Fruit fly (Drosophila melanogaster) whole organism, embryonic: ENCODE data around the gene CG13893.

Source experiments
- ATbp ChIP-seq: fragments of 200-800 bp; sonication (Bioruptor generic); optimal IDR thresholded peaks from 2 replicates; lab custom pipeline; 2017; ENCODE audit warnings: missing biosample characterization, mild to moderate bottlenecking, missing genetic modification characterization, missing genetic modification reagents
- Asciz ChIP-seq: fragments of 200-800 bp; sonication (Bioruptor generic); optimal IDR thresholded peaks from 2 replicates; lab custom pipeline; 2017; ENCODE audit warnings: missing biosample characterization, mild to moderate bottlenecking, missing genetic modification characterization, missing genetic modification reagents
- Bteb2 ChIP-seq: fragments of 200-800 bp; sonication (Bioruptor generic); optimal IDR thresholded peaks from 2 replicates; lab custom pipeline; 2016; ENCODE audit warnings: missing biosample characterization, missing genetic modification characterization
- CG12769 ChIP-seq: fragments of 200-800 bp; sonication (Bioruptor generic); optimal IDR thresholded peaks from 2 replicates; lab custom pipeline; 2019; ENCODE audit warnings: missing biosample characterization, mild to moderate bottlenecking, missing genetic modification characterization, moderate library complexity
- CG12942 ChIP-seq: fragments of 200-800 bp; sonication (Bioruptor generic); optimal IDR thresholded peaks from 3 replicates; lab custom pipeline; 2016; ENCODE audit warnings: missing biosample characterization, missing genetic modification characterization
- CG13287 ChIP-seq: fragments of 200-800 bp; sonication (Bioruptor generic); IDR thresholded peaks from 2 replicates; pipeline ENCODE4 v1.3.6; 2022; ENCODE audit warnings: missing biosample characterization, missing genetic modification characterization; ENCODE audit not compliant: partially characterized antibody
- CG13296 ChIP-seq: fragments of 200-800 bp; sonication (Bioruptor generic); optimal IDR thresholded peaks from 3 replicates; lab custom pipeline; 2018; ENCODE audit warnings: missing biosample characterization, mild to moderate bottlenecking, missing genetic modification characterization
- CG17186 ChIP-seq: fragments of 200-800 bp; sonication (Bioruptor generic); optimal IDR thresholded peaks from 3 replicates; lab custom pipeline; 2017; ENCODE audit warnings: missing biosample characterization, missing genetic modification reagents, missing genetic modification characterization
- CG17802 ChIP-seq: fragments of 200-800 bp; sonication (Bioruptor generic); optimal IDR thresholded peaks from 2 replicates; lab custom pipeline; 2018; ENCODE audit warnings: missing biosample characterization, mild to moderate bottlenecking, missing genetic modification characterization, moderate library complexity
- CG3281 ChIP-seq: fragments of 200-800 bp; sonication (Bioruptor generic); optimal IDR thresholded peaks from 3 replicates; lab custom pipeline; 2017; ENCODE audit warnings: missing biosample characterization, mild to moderate bottlenecking, missing genetic modification characterization
- CG33557 ChIP-seq: fragments of 200-800 bp; sonication (Bioruptor generic); optimal IDR thresholded peaks from 2 replicates; lab custom pipeline; 2019; ENCODE audit warnings: missing biosample characterization, mild to moderate bottlenecking, missing genetic modification characterization, moderate library complexity
- CG3838 ChIP-seq: fragments of 200-800 bp; sonication (Bioruptor generic); optimal IDR thresholded peaks from 3 replicates; lab custom pipeline; 2016; ENCODE audit warnings: missing biosample characterization, missing genetic modification characterization
- CG3995 ChIP-seq: fragments of 200-800 bp; sonication (Bioruptor generic); optimal IDR thresholded peaks from 3 replicates; lab custom pipeline; 2016; ENCODE audit warnings: missing biosample characterization, missing genetic modification characterization
- CG4360 ChIP-seq: fragments of 200-800 bp; sonication (Bioruptor generic); IDR thresholded peaks from 2 replicates; pipeline ENCODE4 v1.3.6; 2022; ENCODE audit warnings: missing biosample characterization, missing genetic modification characterization
- CG5180 ChIP-seq: fragments of 200-800 bp; sonication (Bioruptor generic); optimal IDR thresholded peaks from 3 replicates; lab custom pipeline; 2017; ENCODE audit warnings: missing biosample characterization, missing genetic modification characterization, mild to moderate bottlenecking, moderate library complexity, missing genetic modification reagents
- CG6654 ChIP-seq: fragments of 200-800 bp; sonication (Bioruptor generic); optimal IDR thresholded peaks from 2 replicates; lab custom pipeline; 2017; ENCODE audit warnings: missing biosample characterization, mild to moderate bottlenecking, missing genetic modification characterization
- CG7372 ChIP-seq: fragments of 200-800 bp; sonication (Bioruptor generic); IDR thresholded peaks from 2 replicates; pipeline ENCODE4 v1.3.6; 2022; ENCODE audit warnings: missing biosample characterization, missing genetic modification characterization
- CG7987 ChIP-seq: fragments of 200-800 bp; sonication (Bioruptor generic); optimal IDR thresholded peaks from 2 replicates; lab custom pipeline; 2018; ENCODE audit warnings: missing biosample characterization, mild to moderate bottlenecking, missing genetic modification characterization, moderate library complexity
- CG8281 ChIP-seq: fragments of 200-800 bp; sonication (Bioruptor generic); optimal IDR thresholded peaks from 2 replicates; lab custom pipeline; 2018; ENCODE audit warnings: missing biosample characterization, mild to moderate bottlenecking, missing genetic modification characterization, moderate library complexity
- CG8765 ChIP-seq: fragments of 200-800 bp; sonication (Bioruptor generic); IDR thresholded peaks from 2 replicates; pipeline ENCODE4 v1.3.6; 2022; ENCODE audit warnings: missing biosample characterization, missing genetic modification characterization
- CkIIα-i1 ChIP-seq: fragments of 200-800 bp; sonication (Bioruptor generic); IDR thresholded peaks from 2 replicates; pipeline ENCODE4 v1.3.6; 2022; ENCODE audit warnings: missing biosample characterization, missing genetic modification characterization
- D ChIP-seq, 2 experiments: fragments of 200-800 bp in 1 of 2; fragments of >200 bp in 1 of 2; sonication (Bioruptor generic) in 1 of 2; optimal IDR thresholded peaks; 2 replicates in 1 of 2; 3 replicates in 1 of 2; lab custom pipeline; 2017; ENCODE audit warnings: mild to moderate bottlenecking in 1 of 2, missing biosample characterization in 1 of 2, missing genetic modification characterization in 1 of 2, missing genetic modification reagents in 1 of 2
- D19B ChIP-seq: fragments of 200-800 bp; sonication (Bioruptor generic); optimal IDR thresholded peaks from 2 replicates; lab custom pipeline; 2017; ENCODE audit warnings: missing biosample characterization, mild to moderate bottlenecking, missing genetic modification characterization
- Fer1 ChIP-seq: fragments of 200-800 bp; sonication (Bioruptor generic); optimal IDR thresholded peaks from 2 replicates; lab custom pipeline; 2017; ENCODE audit warnings: missing biosample characterization, mild to moderate bottlenecking, missing genetic modification characterization
- Gsc ChIP-seq: fragments of 200-800 bp; sonication (Bioruptor generic); IDR thresholded peaks from 2 replicates; pipeline ENCODE4 v1.3.6; 2022; ENCODE audit warnings: missing biosample characterization, missing genetic modification characterization
- Hmr ChIP-seq: fragments of 200-800 bp; sonication (Bioruptor generic); optimal IDR thresholded peaks from 3 replicates; lab custom pipeline; 2017; ENCODE audit warnings: mild to moderate bottlenecking, missing biosample characterization, missing genetic modification reagents, missing genetic modification characterization
- Hr3 ChIP-seq: fragments of 200-800 bp; sonication (Bioruptor generic); optimal IDR thresholded peaks from 3 replicates; lab custom pipeline; 2016; ENCODE audit warnings: missing biosample characterization, missing genetic modification characterization
- MTF-1 ChIP-seq: fragments of 200-800 bp; sonication (Bioruptor generic); optimal IDR thresholded peaks from 2 replicates; lab custom pipeline; 2018; ENCODE audit warnings: missing biosample characterization, mild to moderate bottlenecking, missing genetic modification characterization, borderline replicate concordance
- Meics ChIP-seq: fragments of 200-800 bp; sonication (Bioruptor generic); optimal IDR thresholded peaks from 2 replicates; lab custom pipeline; 2017; ENCODE audit warnings: missing biosample characterization, mild to moderate bottlenecking, missing genetic modification characterization
- NK7.1 ChIP-seq: fragments of 200-800 bp; sonication (Bioruptor generic); optimal IDR thresholded peaks from 3 replicates; lab custom pipeline; 2016; ENCODE audit warnings: missing biosample characterization, missing genetic modification characterization
- Rx ChIP-seq: fragments of 200-800 bp; sonication (Bioruptor generic); IDR thresholded peaks from 2 replicates; pipeline ENCODE4 v1.3.6; 2022; ENCODE audit warnings: missing biosample characterization, missing genetic modification characterization
- ab ChIP-seq: fragments of 200-800 bp; sonication (Bioruptor generic); optimal IDR thresholded peaks from 2 replicates; lab custom pipeline; 2016; ENCODE audit warnings: missing biosample characterization, missing genetic modification characterization
- ara ChIP-seq: fragments of 200-800 bp; sonication (Bioruptor generic); IDR thresholded peaks from 2 replicates; pipeline ENCODE4 v1.3.6; 2022; ENCODE audit warnings: missing biosample characterization, missing genetic modification characterization
- bbx ChIP-seq: fragments of 200-800 bp; sonication (Bioruptor generic); IDR thresholded peaks from 2 replicates; pipeline ENCODE4 v1.3.6; 2022; ENCODE audit warnings: missing biosample characterization, missing genetic modification characterization; ENCODE audit not compliant: partially characterized antibody
- btn ChIP-seq: fragments of 200-800 bp; sonication (Bioruptor generic); optimal IDR thresholded peaks from 2 replicates; lab custom pipeline; 2016; ENCODE audit warnings: missing biosample characterization, missing genetic modification characterization
- cato ChIP-seq: fragments of 200-800 bp; sonication (Bioruptor generic); optimal IDR thresholded peaks from 2 replicates; lab custom pipeline; 2016; ENCODE audit warnings: missing biosample characterization, missing genetic modification characterization, borderline replicate concordance
- ewg ChIP-seq: fragments of 200-800 bp; sonication (Bioruptor generic); optimal IDR thresholded peaks from 3 replicates; lab custom pipeline; 2017; ENCODE audit warnings: mild to moderate bottlenecking, missing biosample characterization, missing genetic modification reagents, missing genetic modification characterization
- gt ChIP-seq: fragments of 200-800 bp; sonication (Bioruptor generic); IDR thresholded peaks from 2 replicates; pipeline ENCODE4 v1.3.6; 2022; ENCODE audit warnings: missing biosample characterization, missing genetic modification characterization
- h ChIP-seq: fragments of >200 bp; optimal IDR thresholded peaks from 2 replicates; lab custom pipeline; 2017
- hth ChIP-seq: fragments of >200 bp; optimal IDR thresholded peaks from 2 replicates; lab custom pipeline; 2017; ENCODE audit warnings: inconsistent platforms
- jumu ChIP-seq: fragments of 200-800 bp; sonication (Bioruptor generic); optimal IDR thresholded peaks from 3 replicates; lab custom pipeline; 2016; ENCODE audit warnings: missing biosample characterization, missing genetic modification characterization
- lov ChIP-seq, 2 experiments: fragments of 200-800 bp in 1 of 2; fragments of >200 bp in 1 of 2; sonication (Bioruptor generic) in 1 of 2; IDR thresholded peaks in 1 of 2; optimal IDR thresholded peaks in 1 of 2; 2 replicates in 1 of 2; 3 replicates in 1 of 2; pipeline versions ENCODE4 v1.3.6 to Lab custom; 2017 to 2022; ENCODE audit warnings: missing biosample characterization in 1 of 2, missing genetic modification characterization in 1 of 2
- pb ChIP-seq: fragments of 200-800 bp; sonication (Bioruptor generic); optimal IDR thresholded peaks from 3 replicates; lab custom pipeline; 2016; ENCODE audit warnings: missing biosample characterization, missing genetic modification characterization
- sd ChIP-seq: fragments of 200-800 bp; sonication (Bioruptor generic); optimal IDR thresholded peaks from 3 replicates; lab custom pipeline; 2018; ENCODE audit warnings: missing biosample characterization, mild to moderate bottlenecking, missing genetic modification characterization, moderate library complexity
- tgo ChIP-seq: fragments of 200-800 bp; sonication (Bioruptor generic); IDR thresholded peaks from 3 replicates; pipeline ENCODE4 v1.3.6; 2022; ENCODE audit warnings: missing biosample characterization, missing genetic modification characterization
- vnd ChIP-seq: fragments of 200-800 bp; sonication (Bioruptor generic); IDR thresholded peaks from 3 replicates; pipeline ENCODE4 v1.3.6; 2022; ENCODE audit warnings: missing biosample characterization, missing genetic modification characterization; ENCODE audit not compliant: partially characterized antibody
- zen2 ChIP-seq: fragments of 200-800 bp; sonication (Bioruptor generic); IDR thresholded peaks from 3 replicates; pipeline ENCODE4 v1.3.6; 2022; ENCODE audit warnings: missing biosample characterization, missing genetic modification characterization; ENCODE audit not compliant: partially characterized antibody

The CG13893 gene

DNA sequence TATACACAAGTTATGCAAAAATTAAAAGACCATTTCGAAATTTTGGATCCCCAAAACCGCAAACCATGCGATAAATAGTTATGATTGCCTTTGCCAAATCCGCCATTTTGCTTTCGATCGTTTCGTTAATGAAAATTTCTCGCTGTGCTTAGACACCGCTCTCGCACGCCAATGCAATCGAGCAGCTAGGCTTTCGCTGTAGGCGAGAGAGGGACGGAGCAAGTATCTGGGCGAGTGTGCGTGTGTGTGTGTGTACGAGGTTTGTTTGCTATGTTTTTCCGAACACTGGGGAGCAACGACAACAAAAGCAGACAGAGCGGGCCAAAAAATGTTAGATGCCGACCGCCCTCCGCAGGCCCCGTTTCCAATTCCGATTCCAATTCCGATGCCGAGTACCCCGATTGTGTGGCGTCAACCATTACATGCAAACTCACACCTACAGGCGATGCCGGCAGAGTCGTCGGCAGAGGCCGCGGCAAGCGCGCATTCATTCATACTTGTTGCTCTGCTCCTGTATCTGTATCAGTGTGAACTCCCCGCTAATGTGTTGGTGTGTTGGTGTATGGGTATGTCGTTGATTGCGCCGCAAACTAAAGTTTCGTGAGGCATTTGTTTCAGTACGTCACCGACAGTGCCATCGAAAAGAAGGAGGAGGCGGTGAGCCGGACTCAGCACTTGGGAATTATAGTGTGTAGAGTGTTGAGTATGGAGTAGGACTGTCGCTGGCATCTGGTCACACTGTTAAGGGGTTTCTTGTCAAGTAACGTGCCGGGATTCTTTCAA is 24.2 kb upstream of the CG13893 start (continued):
- TF ChIP-seq ATbp (GFP tag; lab: Kevin White, UChicago) = no peak
- TF ChIP-seq NK7.1 (GFP tag; lab: Kevin White, UChicago) = peak; percentile 1
- no peak for TF ChIP-seq CG6654 (GFP tag; lab: Kevin White, UChicago)
- peak; percentile 67 for TF ChIP-seq ab (GFP tag; lab: Kevin White, UChicago)
- TF ChIP-seq tgo (GFP tag; lab: Robert Waterston, UW) = peak; percentile 53; the same call in 2 of the 3 replicates
- peak; percentile 100 for TF ChIP-seq sd (tag; lab: Kevin White, UChicago)
- TF ChIP-seq CG12942 (GFP tag; lab: Kevin White, UChicago) = no peak
- no peak for TF ChIP-seq CkIIα-i1
- TF ChIP-seq CG8281 = no peak
- TF ChIP-seq Asciz (GFP tag; lab: Kevin White, UChicago) = no peak
- TF ChIP-seq lov (optimal IDR thresholded peaks at IDR 0.05; lab: Kevin White, UChicago) = no peak
- TF ChIP-seq lov (GFP tag; IDR thresholded peaks at IDR 0.05; lab: Robert Waterston, UW) = 0 out of 3 replicates have a peak, but pooled peaks have one; percentile 47
- no peak for TF ChIP-seq D (optimal IDR thresholded peaks at IDR 0.05; lab: Kevin White, UChicago)
- no peak for TF ChIP-seq D (GFP tag; optimal IDR thresholded peaks at IDR 0.05; lab: Kevin White, UChicago)
- TF ChIP-seq CG17802 (tag; lab: Kevin White, UChicago) = no peak
- TF ChIP-seq btn (GFP tag; lab: Kevin White, UChicago) = peak; percentile 40
- TF ChIP-seq Gsc = no peak
- TF ChIP-seq cato (GFP tag; lab: Kevin White, UChicago) = no peak
- peak; percentile 12 for TF ChIP-seq CG7987 (GFP tag; lab: Kevin White, UChicago)
- TF ChIP-seq gt = no peak
- no peak for TF ChIP-seq CG13296 (GFP tag; lab: Kevin White, UChicago)
- TF ChIP-seq CG3281 (GFP tag; lab: Kevin White, UChicago) = peak; percentile 49
- peak; percentile 79 for TF ChIP-seq CG3838
- TF ChIP-seq pb (GFP tag; lab: Kevin White, UChicago) = peak; percentile 38
- peak; percentile 47; the same call in 1 of the 2 replicates for TF ChIP-seq Rx (GFP tag; lab: Robert Waterston, UW)
- no peak for TF ChIP-seq CG3995 (GFP tag; lab: Kevin White, UChicago)
- TF ChIP-seq Fer1 = peak; percentile 74
- peak; percentile 70 for TF ChIP-seq CG5180
- no peak for TF ChIP-seq vnd
- peak; percentile 47 for TF ChIP-seq CG4360 (GFP tag; lab: Robert Waterston, UW)
- no peak for TF ChIP-seq MTF-1
- TF ChIP-seq CG17186 (GFP tag; lab: Kevin White, UChicago) = no peak
- TF ChIP-seq D19B (GFP tag; lab: Kevin White, UChicago) = peak; percentile 0
- TF ChIP-seq Hmr (GFP tag; lab: Kevin White, UChicago) = peak; percentile 67
- 0 out of 2 replicates have a peak, but pooled peaks have one; percentile 29 for TF ChIP-seq CG7372 (GFP tag; lab: Robert Waterston, UW)
- TF ChIP-seq CG12769 (tag; lab: Kevin White, UChicago) = peak; percentile 97
- TF ChIP-seq ara = peak; percentile 33; the same call in 1 of the 2 replicates
- TF ChIP-seq CG33557 (GFP tag; lab: Kevin White, UChicago) = no peak
- TF ChIP-seq h (lab: Kevin White, UChicago) = no peak
- TF ChIP-seq Meics (GFP tag; lab: Kevin White, UChicago) = peak; percentile 6
- TF ChIP-seq Hr3 (GFP tag; lab: Kevin White, UChicago) = no peak
- no peak for TF ChIP-seq Bteb2 (GFP tag; lab: Kevin White, UChicago)
- peak; percentile 8; the same call in 1 of the 2 replicates for TF ChIP-seq CG8765
- peak; percentile 58; the same call in 1 of the 2 replicates for TF ChIP-seq CG13287 (GFP tag; lab: Robert Waterston, UW)
- TF ChIP-seq hth = no peak
- peak; percentile 36 for TF ChIP-seq jumu (GFP tag; lab: Kevin White, UChicago)
- TF ChIP-seq zen2 (GFP tag; lab: Robert Waterston, UW) = peak; percentile 78; the same call in 2 of the 3 replicates
- TF ChIP-seq ewg (GFP tag; lab: Kevin White, UChicago) = no peak
- peak; percentile 52 for TF ChIP-seq bbx (GFP tag; lab: Robert Waterston, UW)
